Worm (Caenorhabditis elegans) whole organism, late embryonic: ENCODE results near the gene T21D9.2.

ENCODE experiments used
- C38D4.7 ChIP-seq: fragments of 200-800 bp; sonication (Bioruptor generic); optimal IDR thresholded peaks from 2 replicates; lab custom pipeline; 2018; ENCODE audit warnings: mild to moderate bottlenecking, missing genetic modification characterization, moderate library complexity, missing compliant biosample characterization
- K02D7.2 ChIP-seq: sonication (generic microtip); optimal IDR thresholded peaks from 2 replicates; lab custom pipeline; 2017; ENCODE audit warnings: mild to moderate bottlenecking, missing genetic modification characterization, missing compliant biosample characterization
- Y22D7AL.16 ChIP-seq: sonication (generic microtip); optimal IDR thresholded peaks from 2 replicates; lab custom pipeline; 2016; ENCODE audit warnings: missing genetic modification characterization, missing compliant biosample characterization
- ahr-1 ChIP-seq: sonication (generic microtip); optimal IDR thresholded peaks from 2 replicates; lab custom pipeline; 2016; ENCODE audit warnings: missing genetic modification characterization, missing compliant biosample characterization
- ceh-14 ChIP-seq: sonication (generic microtip); optimal IDR thresholded peaks from 2 replicates; lab custom pipeline; 2016; ENCODE audit warnings: missing genotype, missing genetic modification characterization, missing compliant biosample characterization
- ceh-18 ChIP-seq: sonication (generic microtip); optimal IDR thresholded peaks from 2 replicates; lab custom pipeline; 2016; ENCODE audit warnings: missing genetic modification characterization, missing compliant biosample characterization
- ceh-19 ChIP-seq: fragments of 200-800 bp; sonication (Bioruptor generic); optimal IDR thresholded peaks from 2 replicates; lab custom pipeline; 2018; ENCODE audit warnings: mild to moderate bottlenecking, missing genetic modification characterization, missing compliant biosample characterization
- ceh-22 ChIP-seq: sonication (generic microtip); optimal IDR thresholded peaks from 2 replicates; lab custom pipeline; 2017; ENCODE audit warnings: missing biosample characterization, missing genetic modification characterization
- ceh-45 ChIP-seq: fragments of 200-800 bp; sonication (Bioruptor generic); IDR thresholded peaks from 2 replicates; pipeline ENCODE4 v1.3.6; 2022; ENCODE audit warnings: missing genetic modification reagents, missing genetic modification characterization, missing compliant biosample characterization
- ceh-48 ChIP-seq: sonication (generic microtip); optimal IDR thresholded peaks from 2 replicates; lab custom pipeline; 2016; ENCODE audit warnings: missing genetic modification characterization, inconsistent platforms, missing compliant biosample characterization
- ceh-6 ChIP-seq: fragments of 200-800 bp; sonication (Bioruptor generic); optimal IDR thresholded peaks from 2 replicates; lab custom pipeline; 2018; ENCODE audit warnings: mild to moderate bottlenecking, missing genetic modification characterization, missing compliant biosample characterization
- dmd-4 ChIP-seq: sonication (generic microtip); optimal IDR thresholded peaks from 2 replicates; lab custom pipeline; 2016; ENCODE audit warnings: borderline replicate concordance, missing genetic modification characterization, missing compliant biosample characterization
- elt-4 ChIP-seq: sonication (generic microtip); optimal IDR thresholded peaks from 2 replicates; lab custom pipeline; 2016; ENCODE audit warnings: missing genetic modification characterization, missing compliant biosample characterization
- ets-4 ChIP-seq: sonication (generic microtip); optimal IDR thresholded peaks from 2 replicates; lab custom pipeline; 2016; ENCODE audit warnings: missing genetic modification characterization, missing compliant biosample characterization
- fkh-10 ChIP-seq: fragments of 150-350 bp; optimal IDR thresholded peaks from 2 replicates; lab custom pipeline; 2014; ENCODE audit warnings: missing biosample characterization, missing genetic modification reagents, missing genetic modification characterization
- gmeb-2 ChIP-seq: sonication (generic microtip); optimal IDR thresholded peaks from 2 replicates; lab custom pipeline; 2016; ENCODE audit warnings: missing genetic modification characterization, inconsistent platforms, missing compliant biosample characterization
- hlh-15 ChIP-seq: sonication (generic microtip); optimal IDR thresholded peaks from 2 replicates; lab custom pipeline; 2016; ENCODE audit warnings: missing genetic modification characterization, missing compliant biosample characterization
- hlh-8 ChIP-seq: sonication (generic microtip); optimal IDR thresholded peaks from 2 replicates; lab custom pipeline; 2016; ENCODE audit warnings: missing genotype, missing genetic modification characterization, missing compliant biosample characterization
- lim-6 ChIP-seq: sonication (generic microtip); optimal IDR thresholded peaks from 2 replicates; lab custom pipeline; 2016; ENCODE audit warnings: missing genetic modification characterization, missing compliant biosample characterization
- lin-11 ChIP-seq: fragments of 200-800 bp; sonication (Bioruptor generic); optimal IDR thresholded peaks from 2 replicates; lab custom pipeline; 2018; ENCODE audit warnings: mild to moderate bottlenecking, missing genetic modification characterization, missing compliant biosample characterization
- nfya-1 ChIP-seq: sonication (generic microtip); optimal IDR thresholded peaks from 2 replicates; lab custom pipeline; 2017; ENCODE audit warnings: missing genetic modification characterization, mild to moderate bottlenecking, missing compliant biosample characterization, antibody characterized with exemption, moderate library complexity
- nhr-11 ChIP-seq: fragments of 150-350 bp; optimal IDR thresholded peaks from 2 replicates; lab custom pipeline; 2014; ENCODE audit warnings: missing biosample characterization, missing genetic modification characterization
- odd-2 ChIP-seq: sonication (generic microtip); optimal IDR thresholded peaks from 2 replicates; lab custom pipeline; 2017; ENCODE audit warnings: antibody characterized with exemption, mild to moderate bottlenecking, missing genetic modification characterization, missing compliant biosample characterization
- pha-4 ChIP-seq: fragments of 150-350 bp; optimal IDR thresholded peaks from 2 replicates; lab custom pipeline; 2018; ENCODE audit warnings: missing biosample characterization, missing genetic modification reagents, missing genetic modification characterization
- pqm-1 ChIP-seq: sonication (generic microtip); optimal IDR thresholded peaks from 2 replicates; lab custom pipeline; 2016; ENCODE audit warnings: missing genetic modification characterization, missing compliant biosample characterization
- pros-1 ChIP-seq: fragments of 150-350 bp; optimal IDR thresholded peaks from 2 replicates; lab custom pipeline; 2014; ENCODE audit warnings: missing biosample characterization, missing genetic modification reagents, missing genetic modification characterization
- rnt-1 ChIP-seq: sonication (generic microtip); optimal IDR thresholded peaks from 2 replicates; lab custom pipeline; 2016; ENCODE audit warnings: missing genetic modification characterization, missing compliant biosample characterization
- sox-2 ChIP-seq: fragments of 200-800 bp; sonication (Bioruptor generic); IDR thresholded peaks from 2 replicates; pipeline ENCODE4 v1.3.6; 2022; ENCODE audit warnings: missing genetic modification reagents, missing genetic modification characterization, missing compliant biosample characterization
- sox-4 ChIP-seq: sonication (generic microtip); optimal IDR thresholded peaks from 2 replicates; lab custom pipeline; 2017; ENCODE audit warnings: mild to moderate bottlenecking, missing genetic modification characterization, inconsistent platforms, missing compliant biosample characterization
- syd-9 ChIP-seq: sonication (generic microtip); optimal IDR thresholded peaks from 2 replicates; lab custom pipeline; 2016; ENCODE audit warnings: mild to moderate bottlenecking, missing genetic modification characterization, moderate library complexity, missing compliant biosample characterization
- tbx-2 ChIP-seq: sonication (generic microtip); optimal IDR thresholded peaks from 2 replicates; lab custom pipeline; 2016; ENCODE audit warnings: missing genetic modification characterization, missing compliant biosample characterization
- unc-3 ChIP-seq, 2 experiments: fragments of 200-800 bp in 1 of 2; sonication (Bioruptor generic) in 1 of 2; sonication (generic microtip) in 1 of 2; conservative IDR thresholded peaks in 1 of 2; optimal IDR thresholded peaks in 1 of 2; 2 replicates each; pipeline versions ENCODE4 v1.3.6 to Lab custom; 2016 to 2022; ENCODE audit warnings: missing compliant biosample characterization in 2 of 2, missing genetic modification characterization in 2 of 2, missing genetic modification reagents in 1 of 2
- unc-42 ChIP-seq: sonication (generic microtip); optimal IDR thresholded peaks from 2 replicates; lab custom pipeline; 2016; ENCODE audit warnings: missing genotype, missing genetic modification characterization, missing compliant biosample characterization
- zip-5 ChIP-seq: sonication (generic microtip); optimal IDR thresholded peaks from 2 replicates; lab custom pipeline; 2016; ENCODE audit warnings: missing genetic modification characterization, missing compliant biosample characterization

The T21D9.2 gene

DNA sequence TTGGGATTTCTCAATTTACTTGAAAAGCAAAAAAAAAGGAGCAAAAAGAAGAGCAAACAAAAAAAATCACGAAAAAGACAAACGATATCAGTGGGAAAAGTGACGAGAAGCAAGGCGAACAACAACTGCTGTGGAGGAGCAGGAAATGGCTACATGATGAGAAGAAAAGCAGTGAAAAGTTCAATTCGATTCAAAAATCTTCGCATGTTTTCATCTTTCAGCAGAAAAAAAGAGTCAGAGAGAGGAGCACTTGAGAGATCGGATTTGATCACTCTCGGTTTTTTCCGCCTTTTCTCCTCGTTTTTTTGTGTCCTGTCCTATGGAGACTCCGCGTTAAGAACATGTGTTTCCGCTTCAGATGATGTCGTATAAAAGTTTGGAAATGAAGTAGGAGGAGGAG lies 42.2 kb upstream of the T21D9.2 start:
- no peak for TF ChIP-seq pros-1 (tag; lab: Kevin White, UChicago)
- TF ChIP-seq ceh-18 (tag; lab: Kevin White, UChicago) = peak; percentile 32

DNA sequence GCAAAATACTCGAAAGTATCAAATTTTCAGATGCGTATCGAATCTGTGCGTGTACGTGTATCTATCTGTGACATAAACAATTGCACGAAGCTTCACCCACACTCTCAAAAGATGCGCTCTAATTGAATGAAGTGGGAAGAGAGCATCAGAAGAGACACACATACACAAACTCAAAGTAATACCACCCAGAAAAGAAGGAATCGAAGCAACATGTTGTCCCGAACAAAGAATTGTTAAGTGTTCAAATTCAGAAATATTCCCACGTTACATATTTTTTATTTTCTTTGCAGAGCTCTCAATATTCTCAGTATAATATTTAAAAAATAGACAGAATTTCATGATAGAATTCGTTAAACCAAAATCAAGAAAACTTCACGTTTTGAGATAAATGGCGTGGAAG lies 40.2 kb upstream of the T21D9.2 start:
- TF ChIP-seq pros-1 (tag; lab: Kevin White, UChicago) (no peak), unc-42 (peak; percentile 45), ceh-48 (tag; lab: Kevin White, UChicago) (no peak)

DNA sequence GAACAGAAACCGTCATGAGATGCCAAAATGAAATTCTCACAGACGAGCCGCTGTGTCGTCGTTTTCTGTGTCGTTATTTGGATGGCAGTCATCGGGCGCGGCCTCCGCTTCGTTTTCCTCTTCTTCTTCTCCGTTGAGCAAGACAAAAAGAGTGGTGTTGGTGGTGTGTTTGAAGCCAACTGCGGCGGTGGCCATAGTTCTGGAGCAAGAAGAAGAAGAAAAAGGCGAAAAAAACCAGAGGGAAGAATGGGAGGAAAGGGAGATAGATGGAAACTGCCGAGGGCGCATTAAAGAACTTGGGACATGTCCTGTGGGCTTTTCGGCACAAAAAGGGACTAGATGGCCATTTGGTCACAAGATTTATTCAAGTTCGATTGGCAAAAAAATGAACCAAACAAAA lies 34.9 kb upstream of the T21D9.2 start, which contains the start of gene F53B1.9:
F53B1.9 (minus strand) TSS at position 195 of the 400 bp plus-strand sequence.
- no peak for TF ChIP-seq rnt-1 (tag; lab: Kevin White, UChicago)
- peak; percentile 30 for TF ChIP-seq unc-42

DNA sequence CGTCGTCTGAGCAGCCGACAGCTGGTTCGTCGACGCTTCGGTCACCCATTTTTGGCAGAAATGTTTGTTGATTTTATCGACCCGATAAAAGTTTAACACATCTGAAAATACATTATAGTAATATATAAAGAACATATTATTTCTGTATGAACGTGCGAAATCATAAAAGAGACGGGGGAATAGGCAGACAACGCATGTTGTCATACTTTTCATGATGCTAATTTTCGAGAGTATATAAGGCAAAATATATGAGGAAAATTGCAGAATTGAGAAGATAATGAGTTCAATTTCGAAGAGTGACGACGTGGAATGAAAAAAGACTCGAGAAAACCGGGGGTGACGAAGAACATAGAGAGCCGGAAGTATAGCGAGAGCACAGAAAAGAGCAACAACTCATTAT lies 33.4 kb upstream of the T21D9.2 start, which contains the start of gene F53B1.8:
F53B1.8 (minus strand) TSS at position 101 of the 400 bp plus-strand sequence.
- TF ChIP-seq lin-11 = no peak

DNA sequence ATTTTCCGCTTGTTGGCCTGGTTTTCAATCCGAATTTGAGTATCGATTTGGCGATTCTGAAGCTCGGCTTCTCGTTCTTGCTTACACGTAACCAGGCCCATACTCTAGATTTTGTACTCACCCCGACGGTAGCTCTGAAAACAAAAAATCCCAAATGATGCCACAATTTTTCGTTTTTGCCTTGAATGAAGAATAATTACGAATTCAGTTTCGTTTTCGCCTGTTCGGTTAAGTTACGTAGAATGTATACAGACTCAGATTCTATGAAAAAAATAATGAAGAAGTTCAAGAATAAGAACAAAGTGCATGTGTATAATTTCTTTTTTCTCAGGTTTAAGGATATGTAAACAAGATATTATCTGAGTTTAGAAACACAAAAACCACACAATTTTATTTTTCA lies 24.3 kb upstream of the T21D9.2 start, which contains the start of gene gpa-5:
gpa-5 (minus strand) TSS at position 101 of the 400 bp plus-strand sequence.
- TF ChIP-seq nfya-1 (tag; lab: Kevin White, UChicago) (no peak), pqm-1 (tag; lab: Kevin White, UChicago) (no peak), fkh-10 (GFP tag; lab: Kevin White, UChicago) (no peak), elt-4 (no peak), gmeb-2 (tag; lab: Kevin White, UChicago) (no peak), dmd-4 (tag; lab: Kevin White, UChicago) (no peak), syd-9 (tag; lab: Kevin White, UChicago) (no peak), nhr-11 (tag; lab: Kevin White, UChicago) (no peak), odd-2 (tag; lab: Kevin White, UChicago) (no peak), Y22D7AL.16 (tag; lab: Kevin White, UChicago) (no peak), ceh-6 (no peak), pros-1 (tag; lab: Kevin White, UChicago) (no peak), ceh-45 (GFP tag; lab: Robert Waterston, UW) (no peak), pha-4 (tag; lab: Kevin White, UChicago) (no peak), hlh-15 (tag; lab: Kevin White, UChicago) (no peak), C38D4.7 (GFP tag; lab: Kevin White, UChicago) (no peak), unc-3 (GFP tag; conservative IDR thresholded peaks at IDR 0.05; lab: Robert Waterston, UW) (no peak), unc-3 (tag; optimal IDR thresholded peaks at IDR 0.05; lab: Kevin White, UChicago) (no peak), hlh-8 (tag; lab: Kevin White, UChicago) (no peak), ceh-19 (GFP tag; lab: Kevin White, UChicago) (no peak)
- TF ChIP-seq, all 69 proteins: peak for 0

DNA sequence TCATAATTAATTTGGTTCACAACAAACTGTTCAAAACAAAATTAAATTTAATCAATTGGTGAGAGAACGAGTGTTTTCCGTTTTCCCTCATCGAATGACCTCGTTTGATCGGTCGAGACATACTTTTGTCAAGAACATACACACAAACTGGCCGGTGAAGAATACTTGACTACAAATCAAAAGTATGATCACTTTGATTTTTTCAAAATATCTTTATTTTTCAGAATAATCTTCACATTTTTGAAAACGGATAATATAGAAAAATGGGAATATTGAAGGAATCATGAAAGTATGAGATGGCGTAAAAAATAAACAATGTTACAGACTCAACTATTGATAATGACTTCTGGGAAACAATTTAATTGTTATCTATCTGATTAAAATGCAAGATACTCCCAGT lies 21.5 kb upstream of the T21D9.2 start, which contains the start of gene swip-10:
swip-10 (minus strand) TSS at position 101 of the 400 bp plus-strand sequence.
- TF ChIP-seq ceh-19 (GFP tag; lab: Kevin White, UChicago) (no peak), ceh-14 (tag; lab: Kevin White, UChicago) (no peak), sox-4 (tag; lab: Kevin White, UChicago) (no peak), ceh-22 (tag; lab: Kevin White, UChicago) (no peak), ets-4 (no peak), zip-5 (tag; lab: Kevin White, UChicago) (no peak), lim-6 (no peak), unc-3 (GFP tag; conservative IDR thresholded peaks at IDR 0.05; lab: Robert Waterston, UW) (no peak), unc-3 (tag; optimal IDR thresholded peaks at IDR 0.05; lab: Kevin White, UChicago) (no peak), tbx-2 (tag; lab: Kevin White, UChicago) (no peak), ceh-45 (GFP tag; lab: Robert Waterston, UW) (no peak), K02D7.2 (tag; lab: Kevin White, UChicago) (no peak), sox-2 (no peak), ceh-18 (tag; lab: Kevin White, UChicago) (no peak), ahr-1 (no peak), unc-42 (no peak)
